Worm (Caenorhabditis elegans): ENCODE data around the gene C35B1.8.

ce11 chrIV:4028177-4028576 is 50.6 kb downstream of the C35B1.8 start:
- TF ChIP-seq W03F9.2 (tag; optimal IDR thresholded peaks at IDR 0.05) (no peak), him-1 (tag; optimal IDR thresholded peaks at IDR 0.05) (no peak), dao-5 (tag; optimal IDR thresholded peaks at IDR 0.05) (no peak)

Measured in whole organism, L4/young adult.